Fruit fly (Drosophila melanogaster) whole organism, embryonic: ENCODE measurements around the gene CG11980.

Source experiments
- B-H2 ChIP-seq: fragments of 200-800 bp; sonication (Bioruptor generic); optimal IDR thresholded peaks from 2 replicates; lab custom pipeline; 2018; ENCODE audit warnings: missing biosample characterization, mild to moderate bottlenecking, missing genetic modification characterization
- CG10209 ChIP-seq: fragments of 200-800 bp; sonication (Bioruptor generic); optimal IDR thresholded peaks from 3 replicates; lab custom pipeline; 2017; ENCODE audit warnings: missing biosample characterization, mild to moderate bottlenecking, missing genetic modification characterization, missing genetic modification reagents
- CG10654 ChIP-seq: fragments of 200-800 bp; sonication (Bioruptor generic); optimal IDR thresholded peaks from 2 replicates; lab custom pipeline; 2016; ENCODE audit warnings: missing biosample characterization, missing genetic modification characterization
- CG12071 ChIP-seq: fragments of 200-800 bp; sonication (Bioruptor generic); optimal IDR thresholded peaks from 3 replicates; lab custom pipeline; 2018; ENCODE audit warnings: missing biosample characterization, mild to moderate bottlenecking, missing genetic modification characterization
- CG12155 ChIP-seq: fragments of 200-800 bp; sonication (Bioruptor generic); optimal IDR thresholded peaks from 3 replicates; lab custom pipeline; 2016; ENCODE audit warnings: missing biosample characterization, missing genetic modification characterization
- CG12299 ChIP-seq: fragments of 200-800 bp; sonication (Bioruptor generic); optimal IDR thresholded peaks from 2 replicates; lab custom pipeline; 2018; ENCODE audit warnings: missing biosample characterization, mild to moderate bottlenecking, missing genetic modification characterization
- CG13775 ChIP-seq: fragments of 200-800 bp; sonication (Bioruptor generic); optimal IDR thresholded peaks from 3 replicates; lab custom pipeline; 2017; ENCODE audit warnings: missing biosample characterization, mild to moderate bottlenecking, missing genetic modification characterization
- CG14860 ChIP-seq: fragments of 200-800 bp; sonication (Bioruptor generic); IDR thresholded peaks from 3 replicates; pipeline ENCODE4 v1.3.6; 2022; ENCODE audit warnings: missing biosample characterization, missing genetic modification characterization; ENCODE audit not compliant: partially characterized antibody
- CG15696 ChIP-seq: fragments of 200-800 bp; sonication (Bioruptor generic); optimal IDR thresholded peaks from 2 replicates; lab custom pipeline; 2019; ENCODE audit warnings: missing biosample characterization, mild to moderate bottlenecking, missing genetic modification characterization, moderate library complexity
- CG1603 ChIP-seq: fragments of 200-800 bp; sonication (Bioruptor generic); optimal IDR thresholded peaks from 2 replicates; lab custom pipeline; 2019; ENCODE audit warnings: missing biosample characterization, mild to moderate bottlenecking, missing genetic modification characterization, moderate library complexity
- CG16815 ChIP-seq: fragments of 200-800 bp; sonication (Bioruptor generic); optimal IDR thresholded peaks from 3 replicates; lab custom pipeline; 2017; ENCODE audit warnings: missing biosample characterization, mild to moderate bottlenecking, missing genetic modification characterization
- CG1832 ChIP-seq: fragments of 200-800 bp; sonication (Bioruptor generic); optimal IDR thresholded peaks from 2 replicates; lab custom pipeline; 2017; ENCODE audit warnings: missing biosample characterization, mild to moderate bottlenecking, missing genetic modification characterization, inconsistent platforms
- CG2712 ChIP-seq: fragments of 200-800 bp; optimal IDR thresholded peaks from 3 replicates; lab custom pipeline; 2019; ENCODE audit warnings: missing biosample characterization, mild to moderate bottlenecking, missing genetic modification characterization, moderate library complexity
- CG30020 ChIP-seq: fragments of 200-800 bp; optimal IDR thresholded peaks from 2 replicates; lab custom pipeline; 2019; ENCODE audit warnings: missing biosample characterization, mild to moderate bottlenecking, missing genetic modification characterization, moderate library complexity
- CG30403 ChIP-seq: fragments of 200-800 bp; sonication (Bioruptor generic); optimal IDR thresholded peaks from 3 replicates; lab custom pipeline; 2016; ENCODE audit warnings: missing biosample characterization, missing genetic modification characterization
- CG34376 ChIP-seq: fragments of 200-800 bp; sonication (Bioruptor generic); optimal IDR thresholded peaks from 2 replicates; lab custom pipeline; 2018; ENCODE audit warnings: missing biosample characterization, mild to moderate bottlenecking, missing genetic modification characterization
- CG3995 ChIP-seq: fragments of 200-800 bp; sonication (Bioruptor generic); optimal IDR thresholded peaks from 3 replicates; lab custom pipeline; 2016; ENCODE audit warnings: missing biosample characterization, missing genetic modification characterization
- CG42726 ChIP-seq: fragments of 200-800 bp; sonication (Bioruptor generic); IDR thresholded peaks from 2 replicates; pipeline ENCODE4 v1.3.6; 2022; ENCODE audit warnings: missing biosample characterization, missing genetic modification characterization; ENCODE audit not compliant: partially characterized antibody
- CG4617 ChIP-seq: fragments of 200-800 bp; sonication (Bioruptor generic); optimal IDR thresholded peaks from 3 replicates; lab custom pipeline; 2016; ENCODE audit warnings: missing biosample characterization, missing genetic modification characterization, borderline replicate concordance
- CG4707 ChIP-seq: fragments of 200-800 bp; sonication (Bioruptor generic); optimal IDR thresholded peaks from 2 replicates; lab custom pipeline; 2018; ENCODE audit warnings: missing biosample characterization, mild to moderate bottlenecking, missing genetic modification characterization, moderate library complexity
- CG7556 ChIP-seq: fragments of 200-800 bp; sonication (Bioruptor generic); optimal IDR thresholded peaks from 2 replicates; lab custom pipeline; 2017; ENCODE audit warnings: missing biosample characterization, mild to moderate bottlenecking, missing genetic modification characterization
- CG8089 ChIP-seq: fragments of 200-800 bp; sonication (Bioruptor generic); optimal IDR thresholded peaks from 3 replicates; lab custom pipeline; 2016; ENCODE audit warnings: missing biosample characterization, missing genetic modification characterization
- CG9817 ChIP-seq: fragments of 200-800 bp; sonication (Bioruptor generic); optimal IDR thresholded peaks from 2 replicates; lab custom pipeline; 2018; ENCODE audit warnings: missing biosample characterization, mild to moderate bottlenecking, missing genetic modification characterization, moderate library complexity
- CG9932 ChIP-seq: fragments of 200-800 bp; sonication (Bioruptor generic); IDR thresholded peaks from 2 replicates; pipeline ENCODE4 v1.3.6; 2022; ENCODE audit warnings: missing biosample characterization, missing genetic modification characterization
- CTCF ChIP-seq: fragments of 200-800 bp; sonication (Bioruptor generic); optimal IDR thresholded peaks from 2 replicates; lab custom pipeline; 2017; ENCODE audit warnings: missing biosample characterization, mild to moderate bottlenecking, missing genetic modification characterization, moderate library complexity
- Chrac-16 ChIP-seq: fragments of 200-800 bp; sonication (Bioruptor generic); optimal IDR thresholded peaks from 3 replicates; lab custom pipeline; 2016; ENCODE audit warnings: missing biosample characterization, missing genetic modification characterization
- D19B ChIP-seq: fragments of 200-800 bp; sonication (Bioruptor generic); optimal IDR thresholded peaks from 2 replicates; lab custom pipeline; 2017; ENCODE audit warnings: missing biosample characterization, mild to moderate bottlenecking, missing genetic modification characterization
- Ets97D ChIP-seq: fragments of 200-800 bp; sonication (Bioruptor generic); optimal IDR thresholded peaks from 3 replicates; lab custom pipeline; 2016; ENCODE audit warnings: missing biosample characterization, missing genetic modification characterization
- Side ChIP-seq: fragments of 200-800 bp; sonication (Bioruptor generic); optimal IDR thresholded peaks from 2 replicates; lab custom pipeline; 2016; ENCODE audit warnings: missing biosample characterization, missing genetic modification characterization
- abd-A ChIP-seq: fragments of 200-800 bp; sonication (Bioruptor generic); optimal IDR thresholded peaks from 3 replicates; lab custom pipeline; 2019; ENCODE audit warnings: missing biosample characterization, mild to moderate bottlenecking, missing genetic modification characterization, moderate library complexity
- ap ChIP-seq: fragments of 200-800 bp; sonication (Bioruptor generic); IDR thresholded peaks from 2 replicates; pipeline ENCODE4 v1.3.6; 2022; ENCODE audit warnings: missing biosample characterization, missing genetic modification characterization
- bsh ChIP-seq, 2 experiments: fragments of 200-800 bp; sonication (Bioruptor generic); optimal IDR thresholded peaks; 2 replicates each; lab custom pipeline; 2017 to 2018; ENCODE audit warnings: mild to moderate bottlenecking in 2 of 2, missing biosample characterization in 2 of 2, missing genetic modification characterization in 2 of 2, moderate library complexity in 1 of 2
- dan ChIP-seq: fragments of 200-800 bp; sonication (Bioruptor generic); IDR thresholded peaks from 2 replicates; pipeline ENCODE4 v1.3.6; 2022; ENCODE audit warnings: missing biosample characterization, missing genetic modification characterization
- dysf ChIP-seq: fragments of 200-800 bp; sonication (Bioruptor generic); IDR thresholded peaks from 3 replicates; pipeline ENCODE4 v1.3.6; 2022; ENCODE audit warnings: missing biosample characterization, missing genetic modification characterization
- gcm ChIP-seq: fragments of 200-800 bp; sonication (Bioruptor generic); optimal IDR thresholded peaks from 2 replicates; lab custom pipeline; 2019; ENCODE audit warnings: missing biosample characterization, mild to moderate bottlenecking, missing genetic modification characterization, moderate library complexity
- grn ChIP-seq: fragments of 200-800 bp; sonication (Bioruptor generic); optimal IDR thresholded peaks from 3 replicates; lab custom pipeline; 2017; ENCODE audit warnings: missing biosample characterization, missing genetic modification characterization
- h ChIP-seq: fragments of >200 bp; optimal IDR thresholded peaks from 2 replicates; lab custom pipeline; 2017
- lbe ChIP-seq: fragments of 200-800 bp; sonication (Bioruptor generic); optimal IDR thresholded peaks from 2 replicates; lab custom pipeline; 2016; ENCODE audit warnings: missing biosample characterization, mild to moderate bottlenecking, missing genetic modification characterization
- nau ChIP-seq: fragments of 200-800 bp; sonication (Bioruptor generic); optimal IDR thresholded peaks from 3 replicates; lab custom pipeline; 2017; ENCODE audit warnings: missing biosample characterization, mild to moderate bottlenecking, missing genetic modification characterization, missing genetic modification reagents
- oc ChIP-seq: fragments of 200-800 bp; sonication (Bioruptor generic); optimal IDR thresholded peaks from 2 replicates; lab custom pipeline; 2018; ENCODE audit warnings: missing biosample characterization, mild to moderate bottlenecking, missing genetic modification characterization, moderate library complexity
- p53 ChIP-seq: fragments of 200-800 bp; sonication (Bioruptor generic); optimal IDR thresholded peaks from 2 replicates; lab custom pipeline; 2016; ENCODE audit warnings: missing biosample characterization, missing genetic modification characterization
- pb ChIP-seq: fragments of 200-800 bp; sonication (Bioruptor generic); optimal IDR thresholded peaks from 3 replicates; lab custom pipeline; 2016; ENCODE audit warnings: missing biosample characterization, missing genetic modification characterization
- sens ChIP-seq: fragments of 200-800 bp; sonication (Bioruptor generic); peaks from one replicate; lab custom pipeline; 2016; ENCODE audit warnings: missing biosample characterization, missing genetic modification characterization
- slou ChIP-seq: fragments of 200-800 bp; sonication (Bioruptor generic); optimal IDR thresholded peaks from 3 replicates; lab custom pipeline; 2016; ENCODE audit warnings: missing biosample characterization, missing genetic modification characterization
- sna ChIP-seq: fragments of 200-800 bp; sonication (Bioruptor generic); IDR thresholded peaks from 2 replicates; pipeline ENCODE4 v1.3.6; 2022; ENCODE audit warnings: missing biosample characterization, missing genetic modification characterization; ENCODE audit not compliant: partially characterized antibody
- sug ChIP-seq: fragments of 200-800 bp; optimal IDR thresholded peaks from 2 replicates; lab custom pipeline; 2019; ENCODE audit warnings: missing biosample characterization, mild to moderate bottlenecking, missing genetic modification characterization, moderate library complexity
- tgo ChIP-seq: fragments of 200-800 bp; sonication (Bioruptor generic); IDR thresholded peaks from 3 replicates; pipeline ENCODE4 v1.3.6; 2022; ENCODE audit warnings: missing biosample characterization, missing genetic modification characterization
- toy ChIP-seq: fragments of 200-800 bp; sonication (Bioruptor generic); IDR thresholded peaks from 2 replicates; pipeline ENCODE4 v1.3.6; 2022; ENCODE audit warnings: missing biosample characterization, missing genetic modification characterization
- ttk ChIP-seq: fragments of 200-800 bp; sonication (Bioruptor generic); IDR thresholded peaks from 2 replicates; pipeline ENCODE4 v2.1.2; 2022; ENCODE audit warnings: missing biosample characterization, missing genetic modification characterization

CG11980 gene

DNA sequence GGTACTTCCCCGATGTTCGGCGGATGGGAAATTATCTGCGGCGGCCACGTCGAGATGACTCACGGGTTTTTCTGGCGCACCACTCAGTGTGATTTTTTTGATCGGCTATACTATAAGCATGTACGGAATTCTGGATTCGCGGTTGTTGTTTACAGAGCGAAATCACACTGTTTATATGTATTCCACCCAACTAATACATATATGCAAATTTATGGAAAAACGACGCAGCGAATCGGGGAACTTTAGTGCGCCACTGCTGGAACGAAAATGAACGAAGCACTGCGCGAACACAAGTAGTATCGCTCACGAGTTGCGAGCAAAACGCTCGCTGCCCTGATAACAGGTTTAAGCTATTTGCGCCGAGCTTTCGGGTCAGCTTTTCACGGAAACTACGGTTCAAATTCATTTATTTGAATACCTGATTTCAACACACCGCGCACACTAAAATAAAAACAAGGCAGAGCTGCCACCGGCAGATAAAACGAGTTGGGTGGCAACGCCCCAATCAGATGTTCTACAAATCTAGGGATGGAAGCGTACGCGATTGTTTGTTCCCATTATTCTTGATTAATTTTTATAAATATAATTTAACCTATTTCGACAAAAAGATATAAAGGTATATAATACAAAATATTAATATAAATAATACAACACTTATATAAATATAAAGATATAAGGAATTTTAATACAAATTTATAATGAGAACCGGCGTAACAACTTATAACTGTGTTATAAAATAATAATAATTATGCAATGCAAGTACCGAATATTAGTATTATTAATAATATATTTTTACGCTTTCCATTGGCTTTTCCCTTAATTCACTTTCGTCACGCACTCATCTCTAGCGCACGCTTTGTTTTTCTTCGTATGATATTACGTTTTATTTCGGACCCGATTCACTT lies 44.0 kb downstream of the CG11980 start, which contains the start of gene Rel (continued):
- TF ChIP-seq sna (GFP tag; lab: Robert Waterston, UW) = no peak
- peak; percentile 29 for TF ChIP-seq CG4617 (GFP tag; lab: Kevin White, UChicago)
- no peak for TF ChIP-seq CG42726 (GFP tag; lab: Robert Waterston, UW)
- peak; percentile 54 for TF ChIP-seq CG3995 (GFP tag; lab: Kevin White, UChicago)
- TF ChIP-seq CG10654 (GFP tag; lab: Kevin White, UChicago) = peak; percentile 50
- TF ChIP-seq slou (GFP tag; lab: Kevin White, UChicago) = peak; percentile 23
- TF ChIP-seq CG30020 (tag; lab: Kevin White, UChicago) = peak; percentile 69
- TF ChIP-seq CG12071 = peak; percentile 59
- TF ChIP-seq pb (GFP tag; lab: Kevin White, UChicago) = peak; percentile 34
- TF ChIP-seq CG30403 (GFP tag; lab: Kevin White, UChicago) = peak; percentile 62
- TF ChIP-seq CG10209 (GFP tag; lab: Kevin White, UChicago) = peak; percentile 74
- TF ChIP-seq oc (tag; lab: Kevin White, UChicago) = peak; percentile 45
- TF ChIP-seq CG34376 = peak; percentile 94
- peak; percentile 51 for TF ChIP-seq CG9817 (tag; lab: Kevin White, UChicago)
- peak; percentile 54 for TF ChIP-seq D19B (GFP tag; lab: Kevin White, UChicago)
- TF ChIP-seq lbe (GFP tag; lab: Kevin White, UChicago) = peak; percentile 70
- TF ChIP-seq CG2712 (tag; lab: Kevin White, UChicago) = peak; percentile 91
- TF ChIP-seq ap = no peak
- no peak for TF ChIP-seq ttk (GFP tag; lab: Robert Waterston, UW)
- TF ChIP-seq CG15696 (tag; lab: Kevin White, UChicago) = peak; percentile 78
- TF ChIP-seq sug (tag; lab: Kevin White, UChicago) = peak; percentile 78
- peak; percentile 40 for TF ChIP-seq CG1603 (tag; lab: Kevin White, UChicago)
- TF ChIP-seq CG9932 (GFP tag; lab: Robert Waterston, UW) = no peak
- TF ChIP-seq Ets97D (GFP tag; lab: Kevin White, UChicago) = peak; percentile 14
- TF ChIP-seq gcm (GFP tag; lab: Kevin White, UChicago) = peak; percentile 64
- peak; percentile 75 for TF ChIP-seq B-H2
- TF ChIP-seq CG12299 (tag; lab: Kevin White, UChicago) = peak; percentile 54
- TF ChIP-seq CG8089 (GFP tag; lab: Kevin White, UChicago) = peak; percentile 13
- TF ChIP-seq CG7556 (GFP tag; lab: Kevin White, UChicago) = peak; percentile 73
- peak; percentile 83 for TF ChIP-seq abd-A (tag; lab: Kevin White, UChicago)
- peak; percentile 53 for TF ChIP-seq CG12155 (GFP tag; lab: Kevin White, UChicago)
- peak; percentile 45 for TF ChIP-seq Side
- TF ChIP-seq tgo (GFP tag; lab: Robert Waterston, UW) = no peak
- no peak for TF ChIP-seq nau (GFP tag; lab: Kevin White, UChicago)
- peak; percentile 76 for TF ChIP-seq CG13775
- no peak for TF ChIP-seq dysf (GFP tag; lab: Robert Waterston, UW)
- TF ChIP-seq CG1832 (GFP tag; lab: Kevin White, UChicago) = no peak
- TF ChIP-seq CG4707 = no peak
- TF ChIP-seq h = no peak
- peak in 1 of 2 experiments; percentile 62 for TF ChIP-seq bsh (GFP tag; optimal IDR thresholded peaks at IDR 0.05; lab: Kevin White, UChicago)
- TF ChIP-seq dan (GFP tag; lab: Robert Waterston, UW) = no peak
- TF ChIP-seq toy (GFP tag; lab: Robert Waterston, UW) = no peak
- TF ChIP-seq sens (GFP tag; lab: Kevin White, UChicago) = peak; percentile 66
- peak; percentile 32 for TF ChIP-seq CG16815 (GFP tag; lab: Kevin White, UChicago)
- TF ChIP-seq Chrac-16 (GFP tag; lab: Kevin White, UChicago) = peak; percentile 23
- no peak for TF ChIP-seq grn (GFP tag; lab: Kevin White, UChicago)
- TF ChIP-seq CTCF (GFP tag; lab: Kevin White, UChicago) = peak; percentile 51
- no peak for TF ChIP-seq p53 (GFP tag; lab: Kevin White, UChicago)
- no peak for TF ChIP-seq CG14860 (GFP tag; lab: Robert Waterston, UW)
